Fruit fly (Drosophila melanogaster) Kc167 (cell line): Measurements from ENCODE around the gene CG15530.

Experiments used
- h ChIP-seq: fragments of >200 bp; optimal IDR thresholded peaks from 3 replicates; lab custom pipeline; 2018; ENCODE audit warnings: missing external identifiers
- insv ChIP-seq: fragments of >200 bp; optimal IDR thresholded peaks from 3 replicates; lab custom pipeline; 2018; ENCODE audit warnings: missing external identifiers

DNA sequence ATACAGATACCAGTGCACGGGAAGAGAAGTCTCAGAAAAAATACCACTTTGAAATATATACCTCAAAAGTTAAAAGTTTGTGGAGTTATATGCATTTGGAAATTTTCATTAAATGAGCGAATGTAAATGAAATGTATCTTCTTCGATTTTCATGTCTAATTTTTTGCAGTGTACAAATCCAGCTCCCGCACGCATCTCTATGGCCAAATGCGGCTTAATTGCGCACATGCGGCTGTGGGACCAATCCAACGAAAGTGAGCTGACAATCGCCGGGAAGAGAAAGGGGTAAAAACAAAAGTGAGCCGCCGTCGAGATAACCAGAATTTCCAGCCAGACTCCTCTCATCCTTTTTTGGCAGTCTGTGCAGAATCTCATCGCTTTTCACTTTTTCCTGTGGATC lies 13.5 kb upstream of the CG15530 start:
- TF ChIP-seq h (lab: Kevin White, UChicago) = no peak
- TF ChIP-seq insv = no peak
